Worm (Caenorhabditis elegans) whole organism, early embryonic: ENCODE results near the gene F11G11.15.
A peak's percentile ranks its signal among the peaks of the same experiment; 100 is the strongest.
"Not testable (repeated sequence)": the region's sequence is repeated elsewhere in the genome, so short reads cannot be mapped to it uniquely, and the experiment has no call there.

Experiments used
- B0310.2 ChIP-seq: sonication (generic microtip); optimal IDR thresholded peaks from 2 replicates; lab custom pipeline; 2016; ENCODE audit warnings: mild to moderate bottlenecking, missing genetic modification characterization, missing compliant biosample characterization
- F13C5.2 ChIP-seq: sonication (generic microtip); optimal IDR thresholded peaks from 2 replicates; lab custom pipeline; 2017; ENCODE audit warnings: mild to moderate bottlenecking, missing genetic modification characterization, inconsistent platforms, missing compliant biosample characterization
- aly-1 ChIP-seq: sonication (generic microtip); optimal IDR thresholded peaks from 2 replicates; lab custom pipeline; 2016; ENCODE audit warnings: missing genetic modification characterization, missing compliant biosample characterization
- ama-1 ChIP-seq: fragments of 150-350 bp; optimal IDR thresholded peaks from 2 replicates; lab custom pipeline; 2014
- ceh-13 ChIP-seq: fragments of 200-800 bp; sonication (Bioruptor generic); optimal IDR thresholded peaks from 2 replicates; lab custom pipeline; 2018; ENCODE audit warnings: mild to moderate bottlenecking, missing genetic modification characterization, missing compliant biosample characterization
- ceh-36 ChIP-seq: sonication (generic microtip); optimal IDR thresholded peaks from 2 replicates; lab custom pipeline; 2016; ENCODE audit warnings: missing genetic modification characterization, inconsistent platforms, missing compliant biosample characterization
- ets-7 ChIP-seq: sonication (generic microtip); optimal IDR thresholded peaks from 2 replicates; lab custom pipeline; 2016; ENCODE audit warnings: missing genotype, missing genetic modification characterization, missing compliant biosample characterization
- flt-1 ChIP-seq: fragments of 200-800 bp; sonication (Bioruptor generic); IDR thresholded peaks from 2 replicates; pipeline ENCODE4 v1.3.6; 2022; ENCODE audit warnings: missing genetic modification characterization, missing compliant biosample characterization
- hmbx-1 ChIP-seq: sonication (generic microtip); optimal IDR thresholded peaks from 2 replicates; lab custom pipeline; 2016; ENCODE audit warnings: mild to moderate bottlenecking, missing genetic modification characterization, missing compliant biosample characterization
- hmg-4 ChIP-seq: fragments of 200-800 bp; sonication (Bioruptor generic); optimal IDR thresholded peaks from 2 replicates; lab custom pipeline; 2018; ENCODE audit warnings: mild to moderate bottlenecking, missing genetic modification characterization, missing compliant biosample characterization
- hnd-1 ChIP-seq: sonication (generic microtip); optimal IDR thresholded peaks from 2 replicates; lab custom pipeline; 2016; ENCODE audit warnings: missing genetic modification characterization, missing compliant biosample characterization
- pes-1 ChIP-seq: fragments of 200-800 bp; sonication (Bioruptor generic); IDR thresholded peaks from 2 replicates; pipeline ENCODE4 v1.3.6; 2022; ENCODE audit warnings: missing genetic modification reagents, missing genetic modification characterization, missing compliant biosample characterization
- scrt-1 ChIP-seq: fragments of 200-800 bp; sonication (Bioruptor generic); IDR thresholded peaks from 2 replicates; pipeline ENCODE4 v1.3.6; 2022; ENCODE audit warnings: missing genetic modification characterization, missing compliant biosample characterization
- sea-1 ChIP-seq: fragments of 200-800 bp; sonication (Bioruptor generic); conservative IDR thresholded peaks from 2 replicates; pipeline ENCODE4 v1.3.6; 2022; ENCODE audit warnings: missing genetic modification characterization, missing compliant biosample characterization
- tbx-11 ChIP-seq: fragments of 200-800 bp; sonication (Bioruptor generic); IDR thresholded peaks from 2 replicates; pipeline ENCODE4 v1.3.6; 2022; ENCODE audit warnings: missing genetic modification characterization, missing compliant biosample characterization
- tbx-37 ChIP-seq: fragments of 200-800 bp; sonication (Bioruptor generic); conservative IDR thresholded peaks from 2 replicates; pipeline ENCODE4 v1.3.6; 2022; ENCODE audit warnings: missing genetic modification reagents, missing genetic modification characterization, missing compliant biosample characterization
- tra-4 ChIP-seq: sonication (generic microtip); optimal IDR thresholded peaks from 2 replicates; lab custom pipeline; 2017; ENCODE audit warnings: missing genetic modification characterization, missing compliant biosample characterization

F11G11.15 gene

DNA sequence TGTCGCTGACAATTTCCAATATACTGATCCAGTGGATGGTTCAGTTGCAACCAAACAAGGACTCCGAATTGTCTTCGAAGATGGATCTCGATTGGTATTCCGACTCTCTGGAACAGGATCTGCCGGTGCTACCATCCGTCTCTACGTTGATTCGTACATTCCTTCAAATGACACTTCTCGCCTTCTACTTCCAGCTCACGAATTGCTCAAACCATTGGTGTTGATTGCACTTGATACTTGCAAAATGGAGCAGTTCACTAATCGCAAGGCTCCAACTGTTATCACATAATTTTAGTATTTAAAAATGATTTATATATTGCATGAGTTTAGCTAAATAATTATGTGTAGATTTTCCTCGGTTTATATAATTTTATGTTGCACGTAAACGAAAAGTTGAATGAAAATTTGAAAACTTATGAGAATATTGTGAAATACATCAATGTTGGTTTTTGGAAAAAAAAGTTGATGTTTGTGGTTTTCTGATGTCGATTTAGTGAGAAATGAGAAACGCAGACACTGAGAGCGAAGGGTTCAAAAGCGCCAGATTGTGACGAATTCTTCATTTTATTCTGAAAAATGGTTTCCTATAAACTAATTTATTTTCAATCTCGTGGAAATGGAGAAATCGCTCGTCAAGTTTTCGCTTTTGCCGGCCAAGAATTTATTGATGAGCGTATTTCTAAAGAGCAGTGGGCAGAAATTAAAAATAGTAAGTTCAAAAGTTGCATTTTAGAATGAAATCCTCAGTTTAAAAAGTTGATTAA is 16.5 kb downstream of the F11G11.15 start, which contains the start of gene gst-9:
Gene gst-9, plus strand, starts transcription at position 574 of the 764 bp plus-strand sequence.
- no peak for TF ChIP-seq F13C5.2 (tag; lab: Kevin White, UChicago)
- TF ChIP-seq ceh-13 (GFP tag; lab: Kevin White, UChicago): no peak
- TF ChIP-seq scrt-1: no peak
- TF ChIP-seq aly-1 (tag; lab: Kevin White, UChicago): no peak
- no peak for TF ChIP-seq hmbx-1 (tag; lab: Kevin White, UChicago)
- no peak for TF ChIP-seq flt-1 (GFP tag; lab: Robert Waterston, UW)
- no peak for TF ChIP-seq pes-1
- TF ChIP-seq hnd-1 (tag; lab: Kevin White, UChicago): no peak

DNA sequence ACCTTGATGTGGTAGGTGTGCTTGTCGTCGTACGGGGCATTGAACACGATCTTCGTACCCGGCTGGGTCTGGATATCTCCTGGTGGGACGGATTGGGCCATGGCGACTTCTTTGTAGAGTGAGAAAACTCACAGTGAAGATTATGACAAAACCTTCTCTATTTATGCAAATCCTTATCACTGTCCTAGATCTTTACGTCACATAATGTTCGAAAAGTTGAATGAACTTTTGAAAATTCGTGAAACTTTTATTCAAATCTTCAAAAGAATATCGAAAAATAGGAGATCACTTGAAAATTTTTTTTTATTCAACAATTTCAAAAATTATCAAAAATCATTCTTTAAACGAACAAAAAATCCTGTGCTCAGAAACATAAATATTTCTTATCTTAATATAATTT is 17.9 kb downstream of the F11G11.15 start, which contains the start of gene msp-33:
Gene msp-33, minus strand, starts transcription at position 101 of the 400 bp plus-strand sequence.
- TF ChIP-seq scrt-1 (no peak), ceh-36 (no peak), hnd-1 (tag; lab: Kevin White, UChicago) (no peak), ceh-13 (GFP tag; lab: Kevin White, UChicago) (no peak), B0310.2 (tag; lab: Kevin White, UChicago) (no peak), hmbx-1 (tag; lab: Kevin White, UChicago) (no peak), flt-1 (GFP tag; lab: Robert Waterston, UW) (no peak), tra-4 (tag; lab: Kevin White, UChicago) (no peak), aly-1 (tag; lab: Kevin White, UChicago) (no peak), pes-1 (no peak), F13C5.2 (tag; lab: Kevin White, UChicago) (no peak), ets-7 (tag; lab: Kevin White, UChicago) (no peak), ama-1 (lab: Kevin White, UChicago) (no peak)

DNA sequence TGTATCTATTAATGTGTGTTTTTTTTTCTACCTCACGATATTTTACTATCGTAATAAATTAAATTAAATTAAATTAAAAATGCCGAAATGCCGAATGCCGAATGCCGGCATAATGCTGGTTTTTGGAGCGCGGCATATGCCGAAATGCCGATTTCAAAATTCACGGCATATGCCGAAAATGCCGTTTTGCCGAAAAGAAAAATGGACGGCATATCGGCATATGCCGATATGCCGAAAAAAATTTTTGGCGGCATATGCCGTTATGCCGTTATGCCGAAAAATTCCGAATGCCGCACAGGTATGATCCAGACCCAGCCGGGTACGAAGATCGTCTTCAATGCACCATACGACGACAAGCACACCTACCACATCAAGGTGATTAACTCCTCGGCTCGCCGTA is 23.9 kb downstream of the F11G11.15 start, which contains the start of gene msp-32:
Gene msp-32, plus strand, starts transcription at position 301 of the 400 bp plus-strand sequence.
- TF ChIP-seq ceh-36, pes-1, tbx-11: not testable (repeated sequence)

DNA sequence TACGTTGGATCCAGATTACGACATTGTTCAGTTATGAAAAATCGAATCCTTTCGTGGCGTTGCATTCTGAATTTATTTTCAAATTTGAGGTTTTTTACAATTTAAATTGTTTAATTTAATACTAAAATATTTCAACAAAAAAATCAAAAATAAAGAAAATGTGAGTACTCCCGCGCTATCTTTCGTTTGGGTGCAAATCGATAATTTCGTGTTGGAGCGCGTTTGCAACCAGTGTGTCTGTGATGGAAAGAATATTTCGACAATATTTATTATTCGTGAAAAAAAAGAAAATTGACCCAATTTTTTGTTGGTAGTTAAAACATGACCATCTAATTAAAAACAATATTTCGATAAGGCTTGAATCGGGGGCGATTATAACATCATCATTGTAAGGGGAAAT is 27.4 kb downstream of the F11G11.15 start, which contains the start of gene R05F9.9:
Gene R05F9.9, minus strand, starts transcription at position 66 of the 400 bp plus-strand sequence.
- TF ChIP-seq tra-4 (tag; lab: Kevin White, UChicago): no peak
- no peak for TF ChIP-seq F13C5.2 (tag; lab: Kevin White, UChicago)
- TF ChIP-seq tbx-37 (GFP tag; lab: Robert Waterston, UW): no peak

DNA sequence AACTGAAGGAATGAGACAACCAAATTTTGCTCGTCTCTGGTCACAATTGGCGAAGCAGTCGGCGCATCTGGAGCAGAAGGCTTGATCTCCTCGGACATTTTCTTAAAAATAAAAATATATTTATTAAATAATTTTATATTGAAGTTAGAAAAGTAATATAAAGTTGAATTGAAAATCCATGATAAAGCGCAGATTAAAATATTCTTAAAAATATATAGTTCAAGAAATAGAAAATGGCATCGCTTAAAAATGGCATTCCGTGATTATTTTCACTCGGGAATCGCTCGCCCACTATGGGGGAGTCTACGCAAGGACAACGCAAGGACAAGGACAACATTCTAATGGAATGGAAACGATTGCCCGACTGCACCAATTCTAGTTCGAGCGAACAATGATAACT is 29.1 kb downstream of the F11G11.15 start, which contains the start of gene sgt-1:
Gene sgt-1, minus strand, starts transcription at position 101 of the 400 bp plus-strand sequence.
- TF ChIP-seq hnd-1 (tag; lab: Kevin White, UChicago); F13C5.2 (tag; lab: Kevin White, UChicago); ceh-13 (GFP tag; lab: Kevin White, UChicago): not testable (repeated sequence)

DNA sequence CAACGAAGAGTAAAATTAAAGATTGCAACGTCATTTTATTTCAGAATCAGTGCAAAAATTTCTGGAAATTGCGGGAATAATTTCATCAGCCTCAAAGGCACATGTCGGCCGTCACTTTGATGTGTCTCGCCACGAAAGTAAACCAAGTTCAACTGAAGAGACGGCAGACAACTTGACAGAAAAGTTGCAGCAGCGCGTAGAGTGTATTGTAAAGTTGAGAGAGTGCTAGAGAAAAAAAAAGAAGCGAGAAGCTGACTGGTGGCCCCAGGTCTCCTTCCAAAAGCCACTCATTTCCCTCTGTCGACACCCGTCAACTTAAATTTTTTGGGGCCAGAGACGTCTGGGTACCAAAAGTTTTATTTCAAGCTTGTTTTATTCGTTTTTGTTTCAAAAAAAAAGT is 29.6 kb downstream of the F11G11.15 start:
- no peak for TF ChIP-seq flt-1 (GFP tag; lab: Robert Waterston, UW)
- TF ChIP-seq ama-1 (lab: Kevin White, UChicago): no peak
- TF ChIP-seq tbx-37 (GFP tag; lab: Robert Waterston, UW): no peak
- no peak for TF ChIP-seq B0310.2 (tag; lab: Kevin White, UChicago)
- no peak for TF ChIP-seq tbx-11
- TF ChIP-seq F13C5.2 (tag; lab: Kevin White, UChicago): peak; percentile 3
- TF ChIP-seq scrt-1: no peak
- no peak for TF ChIP-seq hmg-4

DNA sequence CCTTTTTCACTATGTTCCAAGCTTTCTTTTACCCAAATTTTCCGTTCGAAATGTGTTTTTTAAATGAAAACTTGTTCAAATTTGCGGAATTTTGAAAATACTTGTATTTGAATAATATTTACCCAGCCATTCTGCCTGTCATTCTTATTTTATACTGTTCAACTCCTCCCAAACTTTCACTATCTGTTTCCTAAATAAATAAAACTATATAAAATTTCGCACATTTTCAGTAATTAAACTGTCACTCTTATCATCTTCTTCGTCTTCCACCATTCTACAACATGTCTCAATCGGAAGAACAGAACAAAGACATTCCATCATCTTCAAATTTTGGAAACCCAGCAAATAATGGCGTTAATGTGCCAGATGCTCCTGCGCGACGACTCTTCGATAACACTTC is 30.1 kb downstream of the F11G11.15 start, which contains the start of gene btbd-10:
Gene btbd-10, plus strand, starts transcription at position 231 of the 400 bp plus-strand sequence.
- TF ChIP-seq B0310.2 (tag; lab: Kevin White, UChicago): no peak
- TF ChIP-seq pes-1: no peak
- TF ChIP-seq tra-4 (tag; lab: Kevin White, UChicago): no peak
- TF ChIP-seq sea-1: no peak
- no peak for TF ChIP-seq F13C5.2 (tag; lab: Kevin White, UChicago)
- TF ChIP-seq scrt-1: no peak
- no peak for TF ChIP-seq tbx-37 (GFP tag; lab: Robert Waterston, UW)
- no peak for TF ChIP-seq ets-7 (tag; lab: Kevin White, UChicago)
- no peak for TF ChIP-seq ama-1 (lab: Kevin White, UChicago)
- no peak for TF ChIP-seq aly-1 (tag; lab: Kevin White, UChicago)
- TF ChIP-seq tbx-11: no peak
- no peak for TF ChIP-seq hnd-1 (tag; lab: Kevin White, UChicago)
- no peak for TF ChIP-seq ceh-13 (GFP tag; lab: Kevin White, UChicago)
- no peak for TF ChIP-seq ceh-36
- TF ChIP-seq hmg-4: no peak
- TF ChIP-seq hmbx-1 (tag; lab: Kevin White, UChicago): no peak

DNA sequence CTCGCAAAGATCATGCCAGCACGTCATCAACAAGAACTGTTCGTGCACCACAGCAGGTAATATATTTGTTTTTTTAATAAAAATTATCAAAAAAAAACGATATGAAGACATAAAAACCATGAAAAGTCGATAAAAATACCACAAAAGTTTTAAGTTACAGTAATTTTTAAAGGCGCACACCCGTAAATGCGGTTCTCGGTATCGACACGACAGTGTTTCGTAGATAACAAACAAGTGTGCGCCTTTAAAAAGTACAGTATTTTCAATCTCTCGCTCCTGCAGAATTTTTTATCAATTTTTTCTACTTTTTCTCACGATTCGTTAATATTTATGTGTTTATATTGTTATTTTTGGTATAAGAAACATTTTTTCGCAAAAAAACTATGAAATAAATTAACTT is 30.7 kb downstream of the F11G11.15 start:
- no peak for TF ChIP-seq ceh-13 (GFP tag; lab: Kevin White, UChicago)
